Worm (Caenorhabditis elegans): ENCODE results near the gene H41C03.3.

H41C03.3 gene

ce11 chrII:5885966-5886621, 40.5 kb downstream of the H41C03.3 start:
- TF ChIP-seq npax-4 (tag; optimal IDR thresholded peaks at IDR 0.05) (no peak), gmeb-2 (tag; optimal IDR thresholded peaks at IDR 0.05) (no peak), ama-1 (optimal IDR thresholded peaks at IDR 0.05) (no peak), hlh-15 (tag; optimal IDR thresholded peaks at IDR 0.05) (no peak), hlh-13 (GFP tag; optimal IDR thresholded peaks at IDR 0.05) (no peak), ttx-3 (tag; optimal IDR thresholded peaks at IDR 0.05) (no peak), pros-1 (tag; optimal IDR thresholded peaks at IDR 0.05) (no peak), elt-4 (tag; optimal IDR thresholded peaks at IDR 0.05) (no peak)

- TF ChIP-seq ttx-3 (tag; optimal IDR thresholded peaks at IDR 0.05), result no peak
- TF ChIP-seq sox-2 (GFP tag; IDR thresholded peaks at IDR 0.05), result no peak
These were observed 44.0 kb downstream of the H41C03.3 start for ce11 chrII:5889417-5890139.

- no peak for TF ChIP-seq zip-5 (tag; optimal IDR thresholded peaks at IDR 0.05)
- TF ChIP-seq ceh-9 (tag; optimal IDR thresholded peaks at IDR 0.05), result no peak
- no peak for TF ChIP-seq fax-1 (tag; optimal IDR thresholded peaks at IDR 0.05)
- no peak for TF ChIP-seq nhr-11 (tag; optimal IDR thresholded peaks at IDR 0.05)
These were observed 47.2 kb downstream of the H41C03.3 start for ce11 chrII:5892813-5893212.

ce11 chrII:5895870-5896269, 50.3 kb downstream of the H41C03.3 start, which contains the start of gene F59G1.4:
TSS of gene F59G1.4 (plus strand) at chrII:5896170.
- TF ChIP-seq ceh-34 (tag; optimal IDR thresholded peaks at IDR 0.05) (no peak), K02D7.2 (tag; optimal IDR thresholded peaks at IDR 0.05) (no peak), unc-3 (GFP tag; conservative IDR thresholded peaks at IDR 0.05) (no peak), unc-3 (tag; optimal IDR thresholded peaks at IDR 0.05) (no peak), nfya-1 (tag; optimal IDR thresholded peaks at IDR 0.05) (no peak), pat-9 (tag; optimal IDR thresholded peaks at IDR 0.05) (no peak), hlh-6 (tag; optimal IDR thresholded peaks at IDR 0.05) (no peak)

ce11 chrII:5896512-5896911, 50.9 kb downstream of the H41C03.3 start:
- TF ChIP-seq tbx-2 (tag; optimal IDR thresholded peaks at IDR 0.05) (no peak), sdc-2 (tag; optimal IDR thresholded peaks at IDR 0.05) (no peak), fkh-6 (tag; optimal IDR thresholded peaks at IDR 0.05) (no peak), che-1 (tag; optimal IDR thresholded peaks at IDR 0.05) (no peak), nhr-232 (tag; optimal IDR thresholded peaks at IDR 0.05) (no peak), sox-4 (tag; optimal IDR thresholded peaks at IDR 0.05) (no peak), ref-2 (tag; optimal IDR thresholded peaks at IDR 0.05) (no peak)

- TF ChIP-seq fax-1 (tag; optimal IDR thresholded peaks at IDR 0.05) (no peak), ceh-31 (tag; optimal IDR thresholded peaks at IDR 0.05) (no peak), dve-1 (tag; optimal IDR thresholded peaks at IDR 0.05) (no peak), lin-11 (tag; optimal IDR thresholded peaks at IDR 0.05) (no peak), pha-2 (tag; optimal IDR thresholded peaks at IDR 0.05) (no peak)
These were observed 53.5 kb downstream of the H41C03.3 start for ce11 chrII:5899080-5899479.

Data from whole organism, late embryonic.